Worm (Caenorhabditis elegans): ENCODE results near the gene pab-2.

pab-2 gene

DNA sequence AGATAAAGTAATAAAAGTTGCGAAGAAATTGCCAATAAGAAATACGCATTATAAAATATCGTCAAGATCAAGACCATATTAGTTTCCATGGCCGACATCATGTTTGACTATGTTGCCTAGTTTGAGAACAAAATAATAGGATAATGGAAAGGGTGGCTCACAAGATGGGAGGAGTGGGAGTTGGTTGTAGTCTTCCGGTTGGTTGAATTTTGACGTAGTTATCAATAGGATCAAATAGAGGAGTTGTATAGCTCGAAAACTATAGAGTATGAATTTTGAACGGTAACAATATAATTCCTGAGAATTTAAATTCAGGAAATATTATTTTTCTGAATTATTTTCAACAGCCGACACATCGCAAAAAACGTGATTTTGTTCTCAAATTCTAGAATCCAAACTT, 45.5 kb downstream of the pab-2 start, which contains the start of gene srd-50:
Gene srd-50, minus strand, starts transcription at position 101 of the 400 bp plus-strand sequence.
- TF ChIP-seq aha-1 (tag): peak; percentile 66
- TF ChIP-seq spr-1 (tag; optimal IDR thresholded peaks at IDR 0.05): no peak

DNA sequence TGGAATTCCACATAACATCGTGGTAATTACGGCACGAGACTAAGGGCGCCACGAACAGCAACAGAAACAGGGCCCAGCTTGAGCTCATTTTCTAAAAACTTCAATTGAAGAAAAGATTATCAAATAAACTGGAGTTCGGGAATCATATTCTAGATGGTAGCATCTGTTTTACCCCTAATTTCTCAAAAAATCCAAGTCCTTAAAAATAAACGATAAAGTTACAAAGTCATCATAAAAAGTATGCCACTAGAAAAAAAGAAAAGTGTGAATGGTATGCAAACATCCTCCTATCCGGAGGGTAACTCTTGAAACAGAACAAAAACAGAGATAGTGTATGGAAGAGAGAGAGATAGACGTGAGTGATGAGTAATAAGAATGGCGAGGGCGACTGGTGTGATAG, 49.9 kb downstream of the pab-2 start, which contains the start of gene efn-3:
Gene efn-3, minus strand, starts transcription at position 101 of the 400 bp plus-strand sequence.
- TF ChIP-seq lim-7 (GFP tag; IDR thresholded peaks at IDR 0.05) (no peak), nhr-76 (tag; optimal IDR thresholded peaks at IDR 0.05) (no peak)
